Worm (Caenorhabditis elegans) whole organism, midembryonic: ENCODE data around the gene F38B6.2.
A peak's percentile ranks its signal among the peaks of the same experiment; 100 is the strongest.

Source experiments
- T22C8.4 ChIP-seq: fragments of 200-800 bp; sonication (Bioruptor generic); IDR thresholded peaks from 2 replicates; pipeline ENCODE4 v1.3.6; 2022; ENCODE audit warnings: missing genetic modification characterization, missing compliant biosample characterization
- cog-1 ChIP-seq: sonication (generic microtip); optimal IDR thresholded peaks from 2 replicates; lab custom pipeline; 2016; ENCODE audit warnings: missing genetic modification characterization, missing compliant biosample characterization
- flt-1 ChIP-seq: fragments of 200-800 bp; sonication (Bioruptor generic); IDR thresholded peaks from 2 replicates; pipeline ENCODE4 v1.3.6; 2022; ENCODE audit warnings: missing genetic modification characterization, missing compliant biosample characterization
- klf-2 ChIP-seq: fragments of 200-800 bp; sonication (Bioruptor generic); conservative IDR thresholded peaks from 2 replicates; pipeline ENCODE4 v1.3.6; 2022; ENCODE audit warnings: missing genetic modification reagents, missing genetic modification characterization, missing compliant biosample characterization
- med-1 ChIP-seq: sonication (generic microtip); optimal IDR thresholded peaks from 2 replicates; lab custom pipeline; 2017; ENCODE audit warnings: missing genetic modification characterization, mild to moderate bottlenecking, missing compliant biosample characterization, antibody characterized with exemption, missing genetic modification reagents; ENCODE audit not compliant: insufficient read depth
- ref-1 ChIP-seq: fragments of 200-800 bp; sonication (Bioruptor generic); conservative IDR thresholded peaks from 2 replicates; pipeline ENCODE4 v1.3.6; 2022; ENCODE audit warnings: missing genetic modification reagents, missing genetic modification characterization, missing compliant biosample characterization
- tab-1 ChIP-seq: fragments of 200-800 bp; sonication (Bioruptor generic); IDR thresholded peaks from 2 replicates; pipeline ENCODE4 v1.3.6; 2022; ENCODE audit warnings: missing genetic modification characterization, missing compliant biosample characterization
- ztf-23 ChIP-seq: fragments of 200-800 bp; sonication (Bioruptor generic); IDR thresholded peaks from 2 replicates; pipeline ENCODE4 v1.3.6; 2022; ENCODE audit warnings: missing genetic modification reagents, missing genetic modification characterization, missing compliant biosample characterization
- ztf-29 ChIP-seq: fragments of 200-800 bp; sonication (Bioruptor generic); IDR thresholded peaks from 2 replicates; pipeline ENCODE4 v1.3.6; 2022; ENCODE audit warnings: missing genetic modification reagents, missing genetic modification characterization, missing compliant biosample characterization

The F38B6.2 gene

ce11 chrX:6743853-6744346 lies 45.6 kb downstream of the F38B6.2 start:
- TF ChIP-seq med-1, result no peak
- TF ChIP-seq cog-1, result peak; percentile 14
- TF ChIP-seq ztf-29 (GFP tag; lab: Robert Waterston, UW), result no peak

- TF ChIP-seq klf-2 (GFP tag; lab: Robert Waterston, UW), result no peak
- no peak for TF ChIP-seq ref-1 (GFP tag; lab: Robert Waterston, UW)
- TF ChIP-seq tab-1 (GFP tag; lab: Robert Waterston, UW), result no peak
- no peak for TF ChIP-seq ztf-29 (GFP tag; lab: Robert Waterston, UW)
- no peak for TF ChIP-seq ztf-23 (GFP tag; lab: Robert Waterston, UW)
- no peak for TF ChIP-seq med-1
- TF ChIP-seq T22C8.4 (GFP tag; lab: Robert Waterston, UW), result no peak
- no peak for TF ChIP-seq flt-1 (GFP tag; lab: Robert Waterston, UW)
- TF ChIP-seq cog-1, result no peak
These were observed 46.2 kb downstream of the F38B6.2 start for ce11 chrX:6744537-6744936.

ce11 chrX:6744978-6745377 lies 46.6 kb downstream of the F38B6.2 start:
- TF ChIP-seq T22C8.4 (GFP tag; lab: Robert Waterston, UW) (no peak), ref-1 (GFP tag; lab: Robert Waterston, UW) (no peak), tab-1 (GFP tag; lab: Robert Waterston, UW) (no peak), cog-1 (no peak), ztf-23 (GFP tag; lab: Robert Waterston, UW) (no peak), klf-2 (GFP tag; lab: Robert Waterston, UW) (no peak), ztf-29 (GFP tag; lab: Robert Waterston, UW) (no peak), med-1 (no peak), flt-1 (GFP tag; lab: Robert Waterston, UW) (no peak)

ce11 chrX:6745515-6745914 lies 47.2 kb downstream of the F38B6.2 start:
- TF ChIP-seq ztf-23 (GFP tag; lab: Robert Waterston, UW) (no peak), T22C8.4 (GFP tag; lab: Robert Waterston, UW) (no peak), ref-1 (GFP tag; lab: Robert Waterston, UW) (no peak), cog-1 (no peak), tab-1 (GFP tag; lab: Robert Waterston, UW) (no peak), med-1 (no peak), klf-2 (GFP tag; lab: Robert Waterston, UW) (no peak), flt-1 (GFP tag; lab: Robert Waterston, UW) (no peak), ztf-29 (GFP tag; lab: Robert Waterston, UW) (no peak)

ce11 chrX:6746849-6747248 lies 48.5 kb downstream of the F38B6.2 start:
- TF ChIP-seq flt-1 (GFP tag; lab: Robert Waterston, UW) (no peak), ztf-29 (GFP tag; lab: Robert Waterston, UW) (no peak), cog-1 (no peak), T22C8.4 (GFP tag; lab: Robert Waterston, UW) (no peak), ref-1 (GFP tag; lab: Robert Waterston, UW) (no peak), tab-1 (GFP tag; lab: Robert Waterston, UW) (no peak), med-1 (no peak), klf-2 (GFP tag; lab: Robert Waterston, UW) (no peak), ztf-23 (GFP tag; lab: Robert Waterston, UW) (no peak)

ce11 chrX:6747906-6748356 lies 49.6 kb downstream of the F38B6.2 start:
- TF ChIP-seq ztf-23 (GFP tag; lab: Robert Waterston, UW) (no peak), cog-1 (no peak), T22C8.4 (GFP tag; lab: Robert Waterston, UW) (no peak), flt-1 (GFP tag; lab: Robert Waterston, UW) (no peak), ref-1 (GFP tag; lab: Robert Waterston, UW) (no peak)

ce11 chrX:6749124-6749822 lies 50.9 kb downstream of the F38B6.2 start:
- TF ChIP-seq tab-1 (GFP tag; lab: Robert Waterston, UW), result no peak
- TF ChIP-seq klf-2 (GFP tag; lab: Robert Waterston, UW), result no peak
- no peak for TF ChIP-seq cog-1
- no peak for TF ChIP-seq T22C8.4 (GFP tag; lab: Robert Waterston, UW)
- TF ChIP-seq ztf-23 (GFP tag; lab: Robert Waterston, UW), result no peak
- TF ChIP-seq med-1, result no peak
- TF ChIP-seq ztf-29 (GFP tag; lab: Robert Waterston, UW), result no peak
- TF ChIP-seq ref-1 (GFP tag; lab: Robert Waterston, UW), result no peak

- TF ChIP-seq ztf-23 (GFP tag; lab: Robert Waterston, UW) (no peak), ref-1 (GFP tag; lab: Robert Waterston, UW) (no peak), klf-2 (GFP tag; lab: Robert Waterston, UW) (no peak), tab-1 (GFP tag; lab: Robert Waterston, UW) (no peak), ztf-29 (GFP tag; lab: Robert Waterston, UW) (no peak), T22C8.4 (GFP tag; lab: Robert Waterston, UW) (no peak), med-1 (no peak)
These were observed 51.8 kb downstream of the F38B6.2 start for ce11 chrX:6750145-6750544.
